Worm (Caenorhabditis elegans): Measurements from ENCODE around the gene ilc-17.1.
A peak's percentile ranks its signal among the peaks of the same experiment; 100 is the strongest.

ilc-17.1 gene

ce11 chrX:12769697-12770096, at the start of gene ilc-17.1:
ilc-17.1 (minus strand) TSS chrX:12769797.
- no peak for TF ChIP-seq nfya-1 (tag; optimal IDR thresholded peaks at IDR 0.05; ENCODE audit: insufficient read depth)
- TF ChIP-seq nhr-76 (tag; optimal IDR thresholded peaks at IDR 0.05) = no peak
- no peak for TF ChIP-seq lin-39 (tag; optimal IDR thresholded peaks at IDR 0.05)
- TF ChIP-seq elt-2 (tag; optimal IDR thresholded peaks at IDR 0.05) = no peak
- no peak for TF ChIP-seq zag-1 (tag; optimal IDR thresholded peaks at IDR 0.05)
- TF ChIP-seq nhr-23 (tag; optimal IDR thresholded peaks at IDR 0.05) = no peak
- no peak for TF ChIP-seq fkh-10 (GFP tag; optimal IDR thresholded peaks at IDR 0.05)
- TF ChIP-seq lin-15B (tag; optimal IDR thresholded peaks at IDR 0.05) = no peak
- TF ChIP-seq nhr-11 (tag; optimal IDR thresholded peaks at IDR 0.05) = no peak
- TF ChIP-seq aly-2 (tag; optimal IDR thresholded peaks at IDR 0.05) = no peak
- TF ChIP-seq ama-1 (optimal IDR thresholded peaks at IDR 0.05) = no peak
- TF ChIP-seq nhr-67 (tag; optimal IDR thresholded peaks at IDR 0.05) = no peak
- TF ChIP-seq jun-1 (tag; optimal IDR thresholded peaks at IDR 0.05) = no peak
- TF ChIP-seq ztf-4 (tag; optimal IDR thresholded peaks at IDR 0.05) = no peak
- no peak for TF ChIP-seq pqm-1 (tag; optimal IDR thresholded peaks at IDR 0.05)

DNA sequence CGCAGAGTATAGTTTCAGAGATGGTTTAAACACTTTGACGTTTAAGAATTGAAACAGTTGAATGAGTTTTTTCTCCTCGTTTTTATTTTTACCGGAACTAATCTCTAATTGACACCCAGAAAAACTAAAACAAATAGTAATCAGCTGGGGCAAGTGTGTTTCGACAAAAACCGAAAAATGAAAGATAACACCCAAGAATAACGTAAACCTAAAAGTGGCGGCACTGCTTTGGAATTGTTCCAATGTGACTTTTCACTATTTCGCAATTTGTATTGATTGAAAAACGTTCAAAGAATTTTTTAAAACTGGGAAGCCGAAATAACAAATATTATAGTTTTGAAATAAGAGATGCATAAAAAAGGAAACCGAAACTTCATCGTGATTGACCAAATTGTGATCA, 49.2 kb upstream of the ilc-17.1 start:
- TF ChIP-seq eor-1 (tag; optimal IDR thresholded peaks at IDR 0.05) (no peak), fkh-2 (tag; optimal IDR thresholded peaks at IDR 0.05) (no peak), ceh-82 (tag; optimal IDR thresholded peaks at IDR 0.05) (no peak), lin-15B (tag; optimal IDR thresholded peaks at IDR 0.05) (no peak), sea-2 (GFP tag; optimal IDR thresholded peaks at IDR 0.05) (no peak), elt-1 (tag; optimal IDR thresholded peaks at IDR 0.05) (no peak), jun-1 (tag; optimal IDR thresholded peaks at IDR 0.05) (no peak), tbx-2 (tag; optimal IDR thresholded peaks at IDR 0.05) (no peak), nhr-12 (tag; optimal IDR thresholded peaks at IDR 0.05) (no peak), unc-62 (GFP tag; optimal IDR thresholded peaks at IDR 0.05) (no peak), ZK546.5 (tag; optimal IDR thresholded peaks at IDR 0.05) (no peak), elt-2 (tag; optimal IDR thresholded peaks at IDR 0.05) (peak; percentile 51), pha-4 (tag; optimal IDR thresholded peaks at IDR 0.05) (peak; percentile 33), nhr-23 (tag; optimal IDR thresholded peaks at IDR 0.05) (no peak)

DNA sequence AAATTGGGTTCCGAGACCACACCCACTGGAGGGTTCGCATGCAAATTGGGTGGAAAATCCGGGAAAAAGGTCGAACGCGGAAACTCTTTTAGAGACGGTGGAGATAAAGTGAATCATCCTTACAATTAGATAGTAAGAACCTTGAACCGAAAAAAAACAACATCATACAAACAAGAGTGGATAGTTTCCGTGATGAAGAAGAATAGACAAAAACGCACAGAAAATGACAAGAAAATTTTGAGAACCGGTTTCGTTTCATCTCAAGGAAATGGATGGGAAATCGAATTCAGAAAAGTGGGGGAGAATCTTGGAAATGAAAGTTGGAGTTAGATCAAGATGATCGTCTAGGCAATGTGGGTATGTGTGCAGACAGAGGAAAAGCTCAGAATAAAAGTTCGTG, 45.8 kb upstream of the ilc-17.1 start:
- TF ChIP-seq ceh-28 (tag; optimal IDR thresholded peaks at IDR 0.05) (no peak), snpc-4 (tag; optimal IDR thresholded peaks at IDR 0.05) (no peak), hmg-11 (tag; optimal IDR thresholded peaks at IDR 0.05) (no peak), lsy-12 (tag; optimal IDR thresholded peaks at IDR 0.05) (no peak), R02D3.7 (tag; optimal IDR thresholded peaks at IDR 0.05) (no peak), nhr-28 (tag; optimal IDR thresholded peaks at IDR 0.05) (no peak), fos-1 (tag; optimal IDR thresholded peaks at IDR 0.05) (no peak), nhr-11 (tag; optimal IDR thresholded peaks at IDR 0.05) (no peak), fkh-2 (tag; optimal IDR thresholded peaks at IDR 0.05) (no peak), aly-2 (tag; optimal IDR thresholded peaks at IDR 0.05) (no peak), nhr-76 (tag; optimal IDR thresholded peaks at IDR 0.05) (no peak)

DNA sequence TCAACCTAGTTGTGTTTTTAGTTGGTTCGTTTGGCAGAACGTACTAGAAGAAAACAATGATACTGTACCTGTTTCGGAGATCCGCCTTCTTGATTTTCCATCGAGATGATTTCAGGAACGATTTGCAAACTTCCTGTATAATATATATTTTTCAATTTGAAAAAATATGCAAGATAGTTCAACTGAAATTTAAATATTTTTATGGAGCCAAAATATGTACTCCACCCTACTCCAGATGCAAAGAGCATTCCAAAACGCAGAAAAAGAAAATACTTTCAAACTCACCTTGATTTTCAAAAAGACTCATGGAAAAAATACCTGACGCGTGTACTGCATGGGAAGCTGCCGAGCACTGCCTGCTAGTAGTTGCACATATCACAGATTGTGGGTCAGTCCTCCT, 43.9 kb upstream of the ilc-17.1 start, which contains the start of gene gei-3:
Gene gei-3, minus strand, starts transcription at position 101 of the 400 bp plus-strand sequence.
- TF ChIP-seq skn-1 (tag; optimal IDR thresholded peaks at IDR 0.05) (no peak), hmg-11 (tag; optimal IDR thresholded peaks at IDR 0.05) (no peak), ceh-16 (tag; optimal IDR thresholded peaks at IDR 0.05) (no peak), lin-15B (tag; optimal IDR thresholded peaks at IDR 0.05) (no peak)

DNA sequence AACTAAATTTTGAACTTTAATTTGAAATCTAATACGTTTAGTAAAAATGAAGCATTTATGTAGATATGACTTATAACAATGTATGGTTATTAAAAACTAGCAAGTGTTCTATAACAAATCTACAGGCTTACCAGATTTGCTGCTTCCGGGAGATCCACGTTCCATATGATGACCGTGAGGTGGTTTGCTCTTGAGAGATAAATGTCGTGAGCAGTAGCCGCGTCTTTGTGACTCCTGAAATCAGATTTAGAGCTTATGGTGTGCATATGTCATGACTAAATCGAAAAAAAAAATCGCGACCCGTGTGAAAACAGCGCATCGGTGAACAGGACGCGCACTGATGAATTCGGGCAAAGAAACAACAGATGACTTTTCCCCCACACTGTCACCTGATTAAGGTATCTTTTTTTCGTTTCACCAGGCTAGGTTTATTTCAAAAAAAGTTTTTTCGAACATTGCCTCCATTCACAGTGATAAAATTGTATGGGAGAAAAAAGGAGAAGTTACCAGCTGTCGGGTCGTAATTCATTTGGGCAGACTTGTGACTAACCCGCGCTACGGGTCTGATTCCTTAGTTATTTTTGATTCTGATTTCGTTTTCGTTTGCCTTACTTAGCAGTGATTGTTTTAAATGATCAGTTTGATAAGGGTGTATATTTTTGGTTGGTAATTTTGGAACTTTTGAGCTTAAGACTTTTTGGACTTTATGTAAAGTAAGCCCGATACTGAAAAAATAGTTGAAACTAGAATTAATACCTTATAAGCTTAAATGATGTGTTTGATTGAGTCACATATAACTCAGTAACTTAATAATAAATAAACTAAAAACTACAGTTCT, 38.7 kb upstream of the ilc-17.1 start, which contains the start of gene nhr-27:
Gene nhr-27, minus strand, starts transcription at position 234 of the 838 bp plus-strand sequence.
- TF ChIP-seq lin-39 (tag; optimal IDR thresholded peaks at IDR 0.05) (no peak), nhr-67 (tag; optimal IDR thresholded peaks at IDR 0.05) (no peak), ceh-28 (tag; optimal IDR thresholded peaks at IDR 0.05) (no peak)

Data from whole organism, L3 larva.